Fruit fly (Drosophila melanogaster): ENCODE results near the gene Josd.

Gene Josd

dm6 chrX:6303196-6303595, 42.2 kb downstream of the Josd start:
- no peak for TF ChIP-seq CG17801 (GFP tag; optimal IDR thresholded peaks at IDR 0.05; ENCODE audit: partially characterized antibody)

- no peak for TF ChIP-seq CG17801 (GFP tag; optimal IDR thresholded peaks at IDR 0.05; ENCODE audit: partially characterized antibody)
These were observed 42.7 kb downstream of the Josd start, which contains the start of gene CG3823 for dm6 chrX:6303675-6304074. CG3823 (plus strand) TSS chrX:6303975.

- no peak for TF ChIP-seq CG17801 (GFP tag; optimal IDR thresholded peaks at IDR 0.05; ENCODE audit: partially characterized antibody)
These were observed 43.2 kb downstream of the Josd start for dm6 chrX:6304203-6304602.

dm6 chrX:6305317-6305716, 44.3 kb downstream of the Josd start:
- TF ChIP-seq CG17801 (GFP tag; optimal IDR thresholded peaks at IDR 0.05; ENCODE audit: partially characterized antibody) = no peak

- TF ChIP-seq CG17801 (GFP tag; optimal IDR thresholded peaks at IDR 0.05; ENCODE audit: partially characterized antibody) = no peak
These were observed 47.9 kb downstream of the Josd start, which contains the start of gene CG15894 for dm6 chrX:6308852-6309251. CG15894 (plus strand) TSS chrX:6309212.

- no peak for TF ChIP-seq CG17801 (GFP tag; optimal IDR thresholded peaks at IDR 0.05; ENCODE audit: partially characterized antibody)
These were observed 49.4 kb downstream of the Josd start for dm6 chrX:6310408-6310807.

dm6 chrX:6311516-6311915, 50.5 kb downstream of the Josd start:
- TF ChIP-seq CG17801 (GFP tag; optimal IDR thresholded peaks at IDR 0.05; ENCODE audit: partially characterized antibody) = no peak
